Fruit fly (Drosophila melanogaster) whole organism, embryonic: ENCODE results near the gene Gr36a.

Source experiments
- CG10267 ChIP-seq: fragments of 200-800 bp; sonication (Bioruptor generic); optimal IDR thresholded peaks from 2 replicates; lab custom pipeline; 2018; ENCODE audit warnings: missing biosample characterization, mild to moderate bottlenecking, missing genetic modification characterization, moderate library complexity
- CG11093 ChIP-seq: fragments of 200-800 bp; sonication (Bioruptor generic); IDR thresholded peaks from 3 replicates; pipeline ENCODE4 v1.3.6; 2022; ENCODE audit warnings: missing biosample characterization, missing genetic modification characterization
- CG11504 ChIP-seq: fragments of 200-800 bp; sonication (Bioruptor generic); optimal IDR thresholded peaks from 3 replicates; lab custom pipeline; 2019; ENCODE audit warnings: missing biosample characterization, mild to moderate bottlenecking, missing genetic modification characterization, moderate library complexity
- CG1233 ChIP-seq: fragments of 200-800 bp; sonication (Bioruptor generic); optimal IDR thresholded peaks from 4 replicates; lab custom pipeline; 2018; ENCODE audit warnings: missing biosample characterization, mild to moderate bottlenecking, missing genetic modification characterization
- CG13424 ChIP-seq: fragments of 200-800 bp; sonication (Bioruptor generic); optimal IDR thresholded peaks from 2 replicates; lab custom pipeline; 2019; ENCODE audit warnings: missing biosample characterization, mild to moderate bottlenecking, missing genetic modification characterization, moderate library complexity
- CG14014 ChIP-seq: fragments of 200-800 bp; sonication (Bioruptor generic); IDR thresholded peaks from 2 replicates; pipeline ENCODE4 v1.3.6; 2022; ENCODE audit warnings: missing biosample characterization, missing genetic modification characterization
- CG16813 ChIP-seq: fragments of 200-800 bp; sonication (Bioruptor generic); IDR thresholded peaks from 3 replicates; pipeline ENCODE4 v1.3.6; 2022; ENCODE audit warnings: missing biosample characterization, missing genetic modification characterization; ENCODE audit not compliant: partially characterized antibody
- CG17359 ChIP-seq: fragments of 200-800 bp; sonication (Bioruptor generic); optimal IDR thresholded peaks from 3 replicates; lab custom pipeline; 2018; ENCODE audit warnings: missing biosample characterization, mild to moderate bottlenecking, missing genetic modification characterization, moderate library complexity
- CG2875 ChIP-seq: fragments of 200-800 bp; sonication (Bioruptor generic); optimal IDR thresholded peaks from 2 replicates; lab custom pipeline; 2017; ENCODE audit warnings: missing biosample characterization, mild to moderate bottlenecking, missing genetic modification characterization, missing genetic modification reagents
- CG2889 ChIP-seq: fragments of 200-800 bp; sonication (Bioruptor generic); IDR thresholded peaks from 3 replicates; pipeline ENCODE4 v1.3.6; 2022; ENCODE audit warnings: missing biosample characterization, missing genetic modification characterization
- CG33557 ChIP-seq: fragments of 200-800 bp; sonication (Bioruptor generic); optimal IDR thresholded peaks from 2 replicates; lab custom pipeline; 2019; ENCODE audit warnings: missing biosample characterization, mild to moderate bottlenecking, missing genetic modification characterization, moderate library complexity
- CG4360 ChIP-seq: fragments of 200-800 bp; sonication (Bioruptor generic); IDR thresholded peaks from 2 replicates; pipeline ENCODE4 v1.3.6; 2022; ENCODE audit warnings: missing biosample characterization, missing genetic modification characterization
- CG7839 ChIP-seq: fragments of 200-800 bp; sonication (Bioruptor generic); optimal IDR thresholded peaks from 3 replicates; lab custom pipeline; 2018; ENCODE audit warnings: missing biosample characterization, mild to moderate bottlenecking, missing genetic modification characterization, moderate library complexity
- CG8290 ChIP-seq, 3 experiments: fragments of 200-800 bp; sonication (Bioruptor generic); optimal IDR thresholded peaks; 2 replicates each; lab custom pipeline; 2016 to 2019; ENCODE audit warnings: missing biosample characterization in 3 of 3, missing genetic modification characterization in 3 of 3, mild to moderate bottlenecking in 2 of 3, moderate library complexity in 1 of 3
- CG8765 ChIP-seq: fragments of 200-800 bp; sonication (Bioruptor generic); IDR thresholded peaks from 2 replicates; pipeline ENCODE4 v1.3.6; 2022; ENCODE audit warnings: missing biosample characterization, missing genetic modification characterization
- CG9817 ChIP-seq: fragments of 200-800 bp; sonication (Bioruptor generic); optimal IDR thresholded peaks from 2 replicates; lab custom pipeline; 2018; ENCODE audit warnings: missing biosample characterization, mild to moderate bottlenecking, missing genetic modification characterization, moderate library complexity
- CG9932 ChIP-seq: fragments of 200-800 bp; sonication (Bioruptor generic); IDR thresholded peaks from 2 replicates; pipeline ENCODE4 v1.3.6; 2022; ENCODE audit warnings: missing biosample characterization, missing genetic modification characterization
- E2f2 ChIP-seq: fragments of 200-800 bp; sonication (Bioruptor generic); IDR thresholded peaks from 2 replicates; pipeline ENCODE4 v1.3.6; 2022; ENCODE audit warnings: missing biosample characterization, missing genetic modification characterization
- HLH3B ChIP-seq: fragments of 200-800 bp; sonication (Bioruptor generic); IDR thresholded peaks from 2 replicates; pipeline ENCODE4 v1.3.6; 2022; ENCODE audit warnings: missing biosample characterization, missing genetic modification characterization
- Hmr ChIP-seq: fragments of 200-800 bp; sonication (Bioruptor generic); optimal IDR thresholded peaks from 3 replicates; lab custom pipeline; 2017; ENCODE audit warnings: mild to moderate bottlenecking, missing biosample characterization, missing genetic modification reagents, missing genetic modification characterization
- Meics ChIP-seq: fragments of 200-800 bp; sonication (Bioruptor generic); optimal IDR thresholded peaks from 2 replicates; lab custom pipeline; 2017; ENCODE audit warnings: missing biosample characterization, mild to moderate bottlenecking, missing genetic modification characterization
- Mes4 ChIP-seq: fragments of 200-800 bp; sonication (Bioruptor generic); optimal IDR thresholded peaks from 2 replicates; lab custom pipeline; 2016; ENCODE audit warnings: missing biosample characterization, missing genetic modification characterization
- Neu2 ChIP-seq: fragments of 200-800 bp; sonication (Bioruptor generic); optimal IDR thresholded peaks from 3 replicates; lab custom pipeline; 2016; ENCODE audit warnings: missing biosample characterization, missing genetic modification characterization, borderline replicate concordance
- Oli ChIP-seq: fragments of 200-800 bp; sonication (Bioruptor generic); optimal IDR thresholded peaks from 2 replicates; lab custom pipeline; 2018; ENCODE audit warnings: missing biosample characterization, mild to moderate bottlenecking, missing genetic modification characterization, moderate library complexity
- PHDP ChIP-seq: fragments of 200-800 bp; sonication (Bioruptor generic); optimal IDR thresholded peaks from 3 replicates; lab custom pipeline; 2018; ENCODE audit warnings: missing biosample characterization, mild to moderate bottlenecking, missing genetic modification characterization, moderate library complexity
- Ptx1 ChIP-seq: fragments of 200-800 bp; sonication (Bioruptor generic); IDR thresholded peaks from 2 replicates; pipeline ENCODE4 v1.3.6; 2022; ENCODE audit warnings: missing biosample characterization, missing genetic modification characterization
- Usf ChIP-seq: fragments of 200-800 bp; sonication (Bioruptor generic); optimal IDR thresholded peaks from 2 replicates; lab custom pipeline; 2017; ENCODE audit warnings: missing genotype, missing biosample characterization, missing genetic modification characterization
- Xbp1 ChIP-seq: fragments of 200-800 bp; sonication (Bioruptor generic); optimal IDR thresholded peaks from 3 replicates; lab custom pipeline; 2016; ENCODE audit warnings: missing biosample characterization, mild to moderate bottlenecking, missing genetic modification characterization
- Xrp1 ChIP-seq: fragments of 200-800 bp; sonication (Bioruptor generic); IDR thresholded peaks from 2 replicates; pipeline ENCODE4 v1.3.6; 2022; ENCODE audit warnings: missing biosample characterization, missing genetic modification characterization
- bcd ChIP-seq: fragments of 200-800 bp; sonication (Bioruptor generic); optimal IDR thresholded peaks from 2 replicates; lab custom pipeline; 2017; ENCODE audit warnings: missing biosample characterization, mild to moderate bottlenecking, missing genetic modification characterization
- cg ChIP-seq: fragments of 200-800 bp; sonication (Bioruptor generic); optimal IDR thresholded peaks from 3 replicates; lab custom pipeline; 2019; ENCODE audit warnings: missing biosample characterization, mild to moderate bottlenecking, missing genetic modification characterization, moderate library complexity
- danr ChIP-seq: fragments of 200-800 bp; sonication (Bioruptor generic); IDR thresholded peaks from 2 replicates; pipeline ENCODE4 v1.3.6; 2022; ENCODE audit warnings: missing biosample characterization, missing genetic modification characterization
- dimm ChIP-seq: fragments of 200-800 bp; sonication (Bioruptor generic); IDR thresholded peaks from 2 replicates; pipeline ENCODE4 v1.3.6; 2022; ENCODE audit warnings: missing biosample characterization, missing genetic modification characterization
- dmrt11E ChIP-seq: fragments of 200-800 bp; sonication (Bioruptor generic); optimal IDR thresholded peaks from 3 replicates; lab custom pipeline; 2018; ENCODE audit warnings: missing biosample characterization, mild to moderate bottlenecking, missing genetic modification characterization, moderate library complexity
- dpn ChIP-seq, 2 experiments: fragments of 200-800 bp; sonication (Bioruptor generic); optimal IDR thresholded peaks; 3 replicates each; lab custom pipeline; 2016; ENCODE audit warnings: missing biosample characterization in 2 of 2, missing genetic modification characterization in 2 of 2
- fd64A ChIP-seq: fragments of 200-800 bp; sonication (Bioruptor generic); optimal IDR thresholded peaks from 3 replicates; lab custom pipeline; 2018; ENCODE audit warnings: missing biosample characterization, mild to moderate bottlenecking, missing genetic modification characterization
- fu2 ChIP-seq: fragments of 200-800 bp; sonication (Bioruptor generic); optimal IDR thresholded peaks from 2 replicates; lab custom pipeline; 2016; ENCODE audit warnings: missing biosample characterization, missing genetic modification characterization
- gem ChIP-seq: fragments of 200-800 bp; sonication (Bioruptor generic); optimal IDR thresholded peaks from 2 replicates; lab custom pipeline; 2019; ENCODE audit warnings: missing biosample characterization, mild to moderate bottlenecking, missing genetic modification characterization, moderate library complexity
- grau ChIP-seq: fragments of 200-800 bp; optimal IDR thresholded peaks from 3 replicates; lab custom pipeline; 2019; ENCODE audit warnings: missing biosample characterization, mild to moderate bottlenecking, missing genetic modification characterization, moderate library complexity
- maf-S ChIP-seq: fragments of 200-800 bp; sonication (Bioruptor generic); optimal IDR thresholded peaks from 2 replicates; lab custom pipeline; 2016; ENCODE audit warnings: missing biosample characterization, missing genetic modification characterization
- mam ChIP-seq: fragments of 200-800 bp; sonication (Bioruptor generic); optimal IDR thresholded peaks from 3 replicates; lab custom pipeline; 2016; ENCODE audit warnings: missing biosample characterization, missing genetic modification characterization
- mld ChIP-seq: fragments of 200-800 bp; sonication (Bioruptor generic); IDR thresholded peaks from 3 replicates; pipeline ENCODE4 v1.3.6; 2022; ENCODE audit warnings: missing biosample characterization, missing genetic modification characterization; ENCODE audit not compliant: partially characterized antibody
- nmo ChIP-seq: fragments of 200-800 bp; sonication (Bioruptor generic); optimal IDR thresholded peaks from 2 replicates; lab custom pipeline; 2018; ENCODE audit warnings: missing biosample characterization, mild to moderate bottlenecking, missing genetic modification characterization, moderate library complexity
- nom ChIP-seq: fragments of 200-800 bp; sonication (Bioruptor generic); optimal IDR thresholded peaks from 2 replicates; lab custom pipeline; 2017; ENCODE audit warnings: missing biosample characterization, missing genetic modification characterization, mild to moderate bottlenecking, moderate library complexity, missing genetic modification reagents
- sima ChIP-seq: fragments of 200-800 bp; sonication (Bioruptor generic); optimal IDR thresholded peaks from 2 replicates; lab custom pipeline; 2016; ENCODE audit warnings: missing biosample characterization, missing genetic modification characterization
- slp2 ChIP-seq: fragments of 200-800 bp; sonication (Bioruptor generic); optimal IDR thresholded peaks from 2 replicates; lab custom pipeline; 2016; ENCODE audit warnings: missing biosample characterization, missing genetic modification characterization
- sqz ChIP-seq: fragments of 200-800 bp; sonication (Bioruptor generic); optimal IDR thresholded peaks from 3 replicates; lab custom pipeline; 2018; ENCODE audit warnings: missing biosample characterization, mild to moderate bottlenecking, missing genetic modification characterization
- twi ChIP-seq: fragments of 200-800 bp; optimal IDR thresholded peaks from 2 replicates; lab custom pipeline; 2019; ENCODE audit warnings: missing biosample characterization, mild to moderate bottlenecking, missing genetic modification characterization, moderate library complexity
- usp ChIP-seq: fragments of >200 bp; optimal IDR thresholded peaks from 2 replicates; lab custom pipeline; 2017; ENCODE audit warnings: missing biosample characterization, missing genetic modification characterization
- zen ChIP-seq: fragments of 200-800 bp; sonication (Bioruptor generic); optimal IDR thresholded peaks from 3 replicates; lab custom pipeline; 2018; ENCODE audit warnings: missing biosample characterization, mild to moderate bottlenecking, missing genetic modification characterization, moderate library complexity

Gr36a gene

DNA sequence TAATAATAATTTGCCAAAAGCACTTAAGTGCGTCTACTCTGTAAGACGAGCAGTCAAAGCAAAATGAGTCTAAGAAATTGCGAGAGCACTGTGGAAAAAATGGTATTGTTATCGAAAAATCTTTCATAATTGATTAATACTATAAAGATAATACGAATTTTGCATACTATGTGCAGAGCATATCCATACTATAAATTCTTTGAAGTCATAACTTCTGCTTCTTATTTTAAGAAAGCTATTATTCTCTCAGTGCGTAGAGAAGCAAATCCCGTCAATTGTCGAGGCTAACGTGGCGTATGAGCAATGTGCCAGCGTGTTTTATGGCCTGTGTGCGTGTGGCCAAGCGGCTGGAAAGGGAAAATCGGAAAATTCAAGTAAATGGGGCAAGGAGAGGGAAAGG, 16.8 kb upstream of the Gr36a start (continued):
- TF ChIP-seq usp (GFP tag; lab: Kevin White, UChicago) = no peak
- no peak for TF ChIP-seq Usf (GFP tag; lab: Kevin White, UChicago)
- no peak for TF ChIP-seq Mes4 (GFP tag; lab: Kevin White, UChicago)
- no peak for TF ChIP-seq sqz
- no peak for TF ChIP-seq CG8765 (GFP tag; lab: Robert Waterston, UW)
- TF ChIP-seq CG16813 (GFP tag; lab: Robert Waterston, UW) = no peak
- no peak for TF ChIP-seq zen (tag; lab: Kevin White, UChicago)
- no peak for TF ChIP-seq CG2875 (GFP tag; lab: Kevin White, UChicago)
- no peak for TF ChIP-seq fd64A (GFP tag; lab: Kevin White, UChicago)
- TF ChIP-seq Ptx1 = peak; percentile 34; the same call in 1 of the 2 replicates
- TF ChIP-seq CG11093 = no peak
- TF ChIP-seq CG13424 = peak; percentile 34
- peak; percentile 46 for TF ChIP-seq gem (tag; lab: Kevin White, UChicago)
- TF ChIP-seq maf-S = no peak
- no peak for TF ChIP-seq dmrt11E (tag; lab: Kevin White, UChicago)
- TF ChIP-seq nmo (GFP tag; lab: Kevin White, UChicago) = no peak
- TF ChIP-seq Xbp1 (GFP tag; lab: Kevin White, UChicago) = peak; percentile 2
- TF ChIP-seq slp2 = no peak
- TF ChIP-seq bcd (GFP tag; lab: Kevin White, UChicago) = peak; percentile 8
- no peak for TF ChIP-seq CG2889
- TF ChIP-seq dpn (GFP tag; optimal IDR thresholded peaks at IDR 0.05; lab: Kevin White, UChicago) = peak in 1 of 2 experiments; percentile 3
- no peak for TF ChIP-seq CG8290 (GFP tag; optimal IDR thresholded peaks at IDR 0.05; lab: Kevin White, UChicago)
- TF ChIP-seq CG8290 (tag; optimal IDR thresholded peaks at IDR 0.05; lab: Kevin White, UChicago) = peak in 1 of 2 experiments; percentile 5
- TF ChIP-seq Oli (tag; lab: Kevin White, UChicago) = no peak
- TF ChIP-seq CG10267 (tag; lab: Kevin White, UChicago) = no peak
- peak; percentile 30; the same call in 1 of the 2 replicates for TF ChIP-seq CG9932 (GFP tag; lab: Robert Waterston, UW)
- TF ChIP-seq mam (GFP tag; lab: Kevin White, UChicago) = peak; percentile 2
- no peak for TF ChIP-seq Neu2 (GFP tag; lab: Kevin White, UChicago)
- TF ChIP-seq PHDP (tag; lab: Kevin White, UChicago) = peak; percentile 6
- no peak for TF ChIP-seq dimm
- peak; percentile 20 for TF ChIP-seq CG9817 (tag; lab: Kevin White, UChicago)
- peak; percentile 49 for TF ChIP-seq CG11504 (tag; lab: Kevin White, UChicago)
- no peak for TF ChIP-seq Xrp1 (GFP tag; lab: Robert Waterston, UW)
- TF ChIP-seq twi (tag; lab: Kevin White, UChicago) = no peak
- TF ChIP-seq Meics (GFP tag; lab: Kevin White, UChicago) = peak; percentile 38
- no peak for TF ChIP-seq CG14014 (GFP tag; lab: Robert Waterston, UW)
- no peak for TF ChIP-seq E2f2 (GFP tag; lab: Robert Waterston, UW)
- no peak for TF ChIP-seq fu2 (GFP tag; lab: Kevin White, UChicago)
- TF ChIP-seq grau (tag; lab: Kevin White, UChicago) = peak; percentile 29
- no peak for TF ChIP-seq CG1233 (GFP tag; lab: Kevin White, UChicago)
- TF ChIP-seq sima (GFP tag; lab: Kevin White, UChicago) = no peak
- peak; percentile 43 for TF ChIP-seq Hmr (GFP tag; lab: Kevin White, UChicago)
- no peak for TF ChIP-seq nom
- peak; percentile 36 for TF ChIP-seq CG17359
- no peak for TF ChIP-seq danr (GFP tag; lab: Robert Waterston, UW)
- TF ChIP-seq CG33557 (GFP tag; lab: Kevin White, UChicago) = no peak
- TF ChIP-seq cg (GFP tag; lab: Kevin White, UChicago) = no peak
- TF ChIP-seq CG4360 (GFP tag; lab: Robert Waterston, UW) = no peak
- TF ChIP-seq HLH3B = peak; percentile 49; the same call in 1 of the 2 replicates
- no peak for TF ChIP-seq mld (GFP tag; lab: Robert Waterston, UW)
- TF ChIP-seq CG7839 (tag; lab: Kevin White, UChicago) = peak; percentile 44
